Worm (Caenorhabditis elegans): ENCODE data around the gene rgef-1.

rgef-1 gene

DNA sequence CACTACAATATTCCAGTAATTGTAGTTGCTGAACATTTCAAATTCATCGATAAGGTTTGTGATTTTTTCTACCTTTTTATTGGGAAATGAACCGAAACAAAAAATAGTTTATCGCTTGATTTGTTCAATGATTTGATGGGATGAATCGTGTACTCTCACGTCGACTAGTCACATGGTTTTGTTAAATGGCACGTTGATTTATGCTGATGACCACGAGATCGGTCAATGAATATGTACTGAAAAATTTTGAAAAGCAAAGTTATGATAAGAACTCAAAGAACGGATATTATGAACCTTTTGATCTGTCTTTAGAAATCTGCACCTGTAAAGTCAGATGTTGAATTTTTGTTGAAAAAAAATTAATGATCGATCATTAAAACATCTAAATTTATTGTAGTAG lies 45.2 kb downstream of the rgef-1 start (continued):
- TF ChIP-seq arid-1 (GFP tag; conservative IDR thresholded peaks at IDR 0.05) (no peak), F49E8.2 (tag; optimal IDR thresholded peaks at IDR 0.05; ENCODE audit: borderline replicate concordance) (no peak)

DNA sequence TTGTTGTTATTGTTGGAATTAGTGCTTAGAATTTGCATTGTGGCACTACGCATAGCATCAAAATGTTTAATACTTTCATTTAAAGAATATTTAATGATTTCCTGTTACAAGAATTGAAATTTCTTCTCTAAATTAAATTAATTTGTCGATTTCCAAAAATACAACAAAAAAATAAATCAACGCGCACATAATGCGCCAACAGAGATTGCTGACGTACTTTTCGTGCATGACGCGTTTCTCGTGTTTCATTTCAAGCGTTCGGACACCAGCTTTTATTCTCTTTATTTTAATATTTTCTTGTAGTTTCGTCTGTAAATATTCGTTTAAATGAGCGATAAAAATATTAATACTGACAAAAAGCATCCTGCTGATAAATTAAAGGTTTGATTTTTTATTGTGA lies 47.9 kb downstream of the rgef-1 start, which contains the start of gene eif-2Bdelta:
TSS of gene eif-2Bdelta (plus strand) at position 235 of the 400 bp plus-strand sequence.
- TF ChIP-seq dmd-8 (GFP tag; IDR thresholded peaks at IDR 0.05) (no peak), fos-1 (tag; optimal IDR thresholded peaks at IDR 0.05) (no peak), Y5F2A.4 (GFP tag; optimal IDR thresholded peaks at IDR 0.05) (no peak), dve-1 (tag; optimal IDR thresholded peaks at IDR 0.05; ENCODE audit: insufficient read depth) (peak; percentile 47), D1046.2 (GFP tag; IDR thresholded peaks at IDR 0.05) (no peak), ces-1 (GFP tag; optimal IDR thresholded peaks at IDR 0.05) (no peak), spr-1 (tag; optimal IDR thresholded peaks at IDR 0.05) (no peak), tag-97 (GFP tag; IDR thresholded peaks at IDR 0.05) (no peak), nhr-237 (tag; optimal IDR thresholded peaks at IDR 0.05) (no peak), lsy-2 (tag; optimal IDR thresholded peaks at IDR 0.05) (peak in 1 of 2 experiments; percentile 66), pha-4 (GFP tag; IDR thresholded peaks at IDR 0.05) (no peak), pha-4 (tag; optimal IDR thresholded peaks at IDR 0.05) (no peak), aly-2 (tag; optimal IDR thresholded peaks at IDR 0.05) (no peak), ZK337.2 (GFP tag; IDR thresholded peaks at IDR 0.05) (no peak), nhr-48 (tag; optimal IDR thresholded peaks at IDR 0.05) (peak; percentile 18), dpl-1 (GFP tag; optimal IDR thresholded peaks at IDR 0.05) (peak; percentile 69), arid-1 (GFP tag; conservative IDR thresholded peaks at IDR 0.05) (0 out of 2 replicates have a peak, but pooled peaks have one; percentile 10), F26F4.8 (GFP tag; conservative IDR thresholded peaks at IDR 0.05) (no peak), mep-1 (tag; optimal IDR thresholded peaks at IDR 0.05) (peak; percentile 36), mxl-2 (GFP tag; conservative IDR thresholded peaks at IDR 0.05) (no peak), aha-1 (tag) (no peak), nhr-10 (tag; optimal IDR thresholded peaks at IDR 0.05) (no peak), mdl-1 (tag; optimal IDR thresholded peaks at IDR 0.05) (no peak), lin-38 (GFP tag; IDR thresholded peaks at IDR 0.05) (peak; percentile 47), daf-16 (GFP tag; optimal IDR thresholded peaks at IDR 0.05) (no peak), daf-16 (tag; optimal IDR thresholded peaks at IDR 0.05) (peak; percentile 46), zip-11 (GFP tag; IDR thresholded peaks at IDR 0.05) (no peak), rbr-2 (tag; optimal IDR thresholded peaks at IDR 0.05) (peak; percentile 45), ztf-7 (tag; optimal IDR thresholded peaks at IDR 0.05) (peak; percentile 23), dmd-6 (GFP tag; IDR thresholded peaks at IDR 0.05) (peak; percentile 38; the same call in 1 of the 2 replicates), mes-2 (tag; optimal IDR thresholded peaks at IDR 0.05; ENCODE audit: poor library complexity, severe bottlenecking) (peak; percentile 60), F49E8.2 (tag; optimal IDR thresholded peaks at IDR 0.05; ENCODE audit: borderline replicate concordance) (no peak), hmg-1.1 (GFP tag; IDR thresholded peaks at IDR 0.05) (no peak), php-3 (GFP tag; IDR thresholded peaks at IDR 0.05) (no peak), lir-3 (tag; optimal IDR thresholded peaks at IDR 0.05) (no peak), Y48G9A.11 (GFP tag; IDR thresholded peaks at IDR 0.05) (no peak), ceh-20 (GFP tag; IDR thresholded peaks at IDR 0.05) (no peak), nhr-102 (tag; optimal IDR thresholded peaks at IDR 0.05) (peak; percentile 49), nhr-25 (tag; optimal IDR thresholded peaks at IDR 0.05; ENCODE audit: borderline replicate concordance, insufficient read depth) (no peak), zfp-2 (tag; optimal IDR thresholded peaks at IDR 0.05) (no peak), hif-1 (tag; optimal IDR thresholded peaks at IDR 0.05) (no peak), snpc-4 (tag; optimal IDR thresholded peaks at IDR 0.05) (no peak), T26A8.4 (GFP tag; IDR thresholded peaks at IDR 0.05) (no peak), zip-2 (tag; optimal IDR thresholded peaks at IDR 0.05) (no peak), hlh-30 (tag; optimal IDR thresholded peaks at IDR 0.05; ENCODE audit: insufficient read depth) (peak; percentile 10), lin-39 (tag; optimal IDR thresholded peaks at IDR 0.05) (no peak), nhr-42 (GFP tag; IDR thresholded peaks at IDR 0.05) (no peak), set-16 (GFP tag; IDR thresholded peaks at IDR 0.05) (no peak), ZK546.5 (tag; optimal IDR thresholded peaks at IDR 0.05) (no peak)

Data from whole organism, L4 larva.